Worm (Caenorhabditis elegans) whole organism, late embryonic: ENCODE results near the gene aqp-5.
A peak's percentile ranks its signal among the peaks of the same experiment; 100 is the strongest.

Source experiments
- C38D4.7 ChIP-seq: fragments of 200-800 bp; sonication (Bioruptor generic); optimal IDR thresholded peaks from 2 replicates; lab custom pipeline; 2018; ENCODE audit warnings: mild to moderate bottlenecking, missing genetic modification characterization, moderate library complexity, missing compliant biosample characterization
- K09A11.1 ChIP-seq: sonication (generic microtip); optimal IDR thresholded peaks from 2 replicates; lab custom pipeline; 2017; ENCODE audit warnings: antibody characterized with exemption, mild to moderate bottlenecking, missing genetic modification characterization, missing compliant biosample characterization; ENCODE audit not compliant: insufficient read depth
- ceh-9 ChIP-seq: sonication (generic microtip); optimal IDR thresholded peaks from 2 replicates; lab custom pipeline; 2016; ENCODE audit warnings: mild to moderate bottlenecking, missing genetic modification characterization, inconsistent platforms, missing compliant biosample characterization
- fkh-6 ChIP-seq: sonication (generic microtip); optimal IDR thresholded peaks from 2 replicates; lab custom pipeline; 2016; ENCODE audit warnings: missing genetic modification characterization, missing compliant biosample characterization
- hlh-30 ChIP-seq: sonication (generic microtip); optimal IDR thresholded peaks from 2 replicates; lab custom pipeline; 2017; ENCODE audit warnings: antibody characterized with exemption, missing genetic modification characterization, missing compliant biosample characterization; ENCODE audit not compliant: insufficient read depth
- nhr-11 ChIP-seq: fragments of 150-350 bp; optimal IDR thresholded peaks from 2 replicates; lab custom pipeline; 2014; ENCODE audit warnings: missing biosample characterization, missing genetic modification characterization
- odd-2 ChIP-seq: sonication (generic microtip); optimal IDR thresholded peaks from 2 replicates; lab custom pipeline; 2017; ENCODE audit warnings: antibody characterized with exemption, mild to moderate bottlenecking, missing genetic modification characterization, missing compliant biosample characterization
- pax-1 ChIP-seq: fragments of 150-350 bp; optimal IDR thresholded peaks from 2 replicates; lab custom pipeline; 2014; ENCODE audit warnings: missing biosample characterization, missing genetic modification characterization
- pha-4 ChIP-seq: fragments of 150-350 bp; optimal IDR thresholded peaks from 2 replicates; lab custom pipeline; 2018; ENCODE audit warnings: missing biosample characterization, missing genetic modification reagents, missing genetic modification characterization
- pqm-1 ChIP-seq: sonication (generic microtip); optimal IDR thresholded peaks from 2 replicates; lab custom pipeline; 2016; ENCODE audit warnings: missing genetic modification characterization, missing compliant biosample characterization
- sox-4 ChIP-seq: sonication (generic microtip); optimal IDR thresholded peaks from 2 replicates; lab custom pipeline; 2017; ENCODE audit warnings: mild to moderate bottlenecking, missing genetic modification characterization, inconsistent platforms, missing compliant biosample characterization
- unc-86 ChIP-seq: sonication (generic microtip); optimal IDR thresholded peaks from 2 replicates; lab custom pipeline; 2016; ENCODE audit warnings: missing genetic modification characterization, missing compliant biosample characterization

DNA sequence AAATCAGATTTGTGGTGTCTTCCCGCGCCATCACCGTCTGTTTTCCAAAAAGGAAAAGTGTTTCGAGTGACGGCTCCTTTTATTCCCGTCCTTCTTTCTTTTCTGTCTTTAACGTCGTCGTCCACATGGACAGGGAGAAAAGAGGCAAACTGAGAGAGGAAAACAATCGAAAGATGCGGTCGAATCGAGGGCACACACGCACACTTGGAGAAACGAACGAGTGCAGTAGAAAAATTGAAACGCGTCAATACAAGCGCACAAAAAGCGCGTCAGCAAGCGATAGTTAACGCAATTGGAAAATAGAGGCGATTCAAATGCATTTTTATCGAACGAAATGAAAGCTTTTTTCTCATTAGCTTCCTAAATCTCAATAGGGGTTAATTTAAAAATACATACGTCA, 45.3 kb downstream of the aqp-5 start:
- TF ChIP-seq fkh-6 (tag; lab: Kevin White, UChicago) (no peak), K09A11.1 (tag; lab: Kevin White, UChicago) (no peak), unc-86 (tag; lab: Kevin White, UChicago) (no peak), ceh-9 (tag; lab: Kevin White, UChicago) (no peak), nhr-11 (tag; lab: Kevin White, UChicago) (no peak), hlh-30 (tag; lab: Kevin White, UChicago) (peak; percentile 8), C38D4.7 (GFP tag; lab: Kevin White, UChicago) (no peak), pha-4 (tag; lab: Kevin White, UChicago) (no peak), pqm-1 (no peak), sox-4 (tag; lab: Kevin White, UChicago) (no peak), odd-2 (tag; lab: Kevin White, UChicago) (no peak), pax-1 (tag; lab: Kevin White, UChicago) (no peak)
